Fruit fly (Drosophila melanogaster): ENCODE results near the gene ab.

dm6 chr2L:11207471-11207870, 3.0 kb upstream of the ab start:
- TF ChIP-seq CG15710 (tag; optimal IDR thresholded peaks at IDR 0.05) (no peak), CG12605 (GFP tag; IDR thresholded peaks at IDR 0.05) (no peak)

Measured in whole organism, pupa.